Fruit fly (Drosophila melanogaster): Measurements from ENCODE around the gene CycJ.
A peak's percentile ranks its signal among the peaks of the same experiment; 100 is the strongest.

Gene CycJ

DNA sequence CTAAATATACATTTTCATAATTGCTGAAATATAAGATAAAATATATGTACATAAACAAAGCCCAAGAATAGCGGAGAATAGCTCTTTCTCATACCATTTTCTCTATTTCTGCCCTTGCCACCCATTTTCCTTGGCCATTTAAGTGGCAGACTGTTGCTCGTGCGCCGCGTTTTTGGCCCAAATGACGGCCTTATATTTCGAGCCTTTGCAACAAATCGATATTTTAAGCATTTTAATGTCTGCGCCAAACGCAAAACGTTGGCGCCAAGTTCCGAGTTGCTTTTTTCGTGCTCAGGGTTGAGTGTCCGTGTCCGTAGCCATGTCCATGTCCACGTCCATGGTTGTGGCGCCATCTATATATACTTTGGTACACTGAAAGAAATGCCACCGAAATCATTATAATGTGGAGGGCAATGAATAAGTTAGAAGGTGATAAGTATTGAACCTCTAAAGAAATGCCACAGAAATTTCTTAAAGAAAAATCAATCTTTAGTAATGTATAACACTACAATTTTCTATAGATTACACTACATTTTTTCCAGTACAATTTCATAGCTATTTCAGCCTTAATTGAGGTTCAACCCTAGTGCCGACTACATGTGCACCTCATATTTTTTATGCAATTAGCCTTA lies 26.0 kb downstream of the CycJ start (continued):
- TF ChIP-seq wor (GFP tag; IDR thresholded peaks at IDR 0.05): no peak
- no peak for TF ChIP-seq Fer3 (tag; optimal IDR thresholded peaks at IDR 0.05)
- no peak for TF ChIP-seq CG10979 (tag; optimal IDR thresholded peaks at IDR 0.05)
- 0 out of 2 replicates have a peak, but pooled peaks have one; percentile 19 for TF ChIP-seq vvl (GFP tag; IDR thresholded peaks at IDR 0.05)
- no peak for TF ChIP-seq pb (GFP tag; optimal IDR thresholded peaks at IDR 0.05)
- no peak for TF ChIP-seq C15 (GFP tag; IDR thresholded peaks at IDR 0.05)
- TF ChIP-seq wdn (GFP tag; IDR thresholded peaks at IDR 0.05): no peak
- no peak for TF ChIP-seq CG2889 (GFP tag; IDR thresholded peaks at IDR 0.05)
- TF ChIP-seq sob (GFP tag; IDR thresholded peaks at IDR 0.05): no peak
- TF ChIP-seq zf30C (GFP tag; optimal IDR thresholded peaks at IDR 0.05): no peak
- TF ChIP-seq CG13287 (GFP tag; IDR thresholded peaks at IDR 0.05; ENCODE audit: partially characterized antibody): no peak
- TF ChIP-seq ssp (GFP tag; IDR thresholded peaks at IDR 0.05): no peak
- TF ChIP-seq CG10209 (GFP tag; optimal IDR thresholded peaks at IDR 0.05): peak; percentile 25
- TF ChIP-seq CG14441 (GFP tag; IDR thresholded peaks at IDR 0.05): 0 out of 2 replicates have a peak, but pooled peaks have one; percentile 26
- TF ChIP-seq ab (GFP tag; optimal IDR thresholded peaks at IDR 0.05): no peak
- TF ChIP-seq CG2120 (GFP tag; optimal IDR thresholded peaks at IDR 0.05): peak; percentile 72
- TF ChIP-seq ATbp (GFP tag; optimal IDR thresholded peaks at IDR 0.05): no peak
- no peak for TF ChIP-seq CG4360 (GFP tag; IDR thresholded peaks at IDR 0.05)
- no peak for TF ChIP-seq CG6683 (GFP tag; optimal IDR thresholded peaks at IDR 0.05)
- TF ChIP-seq CG1647 (GFP tag; optimal IDR thresholded peaks at IDR 0.05): no peak
- TF ChIP-seq GATAe (GFP tag; conservative IDR thresholded peaks at IDR 0.05): no peak
- TF ChIP-seq HLH4C (GFP tag; IDR thresholded peaks at IDR 0.05; ENCODE audit: partially characterized antibody): no peak
- no peak for TF ChIP-seq rib (GFP tag; IDR thresholded peaks at IDR 0.05)
- TF ChIP-seq CG10274 (GFP tag; optimal IDR thresholded peaks at IDR 0.05): no peak
- TF ChIP-seq NK7.1 (GFP tag; optimal IDR thresholded peaks at IDR 0.05): no peak
- TF ChIP-seq row (GFP tag; IDR thresholded peaks at IDR 0.05): peak; percentile 65
- no peak for TF ChIP-seq Hr3 (GFP tag; optimal IDR thresholded peaks at IDR 0.05)
- no peak for TF ChIP-seq unc-4 (GFP tag; IDR thresholded peaks at IDR 0.05; ENCODE audit: partially characterized antibody)
- no peak for TF ChIP-seq Atf3 (GFP tag; optimal IDR thresholded peaks at IDR 0.05)
- TF ChIP-seq CG3407 (GFP tag; optimal IDR thresholded peaks at IDR 0.05): no peak
- no peak for TF ChIP-seq CG3995 (GFP tag; optimal IDR thresholded peaks at IDR 0.05)
- TF ChIP-seq gsb (GFP tag; IDR thresholded peaks at IDR 0.05): no peak
- TF ChIP-seq HmgZ (tag; optimal IDR thresholded peaks at IDR 0.05): no peak
- no peak for TF ChIP-seq stc (GFP tag; IDR thresholded peaks at IDR 0.05)
- no peak for TF ChIP-seq CrebB (tag; optimal IDR thresholded peaks at IDR 0.05)
- no peak for TF ChIP-seq CG42726 (GFP tag; IDR thresholded peaks at IDR 0.05; ENCODE audit: partially characterized antibody)
- TF ChIP-seq Sry-δ (GFP tag; optimal IDR thresholded peaks at IDR 0.05): no peak
- TF ChIP-seq CG4404 (GFP tag; IDR thresholded peaks at IDR 0.05): no peak
- TF ChIP-seq CG8924 (tag; optimal IDR thresholded peaks at IDR 0.05): peak; percentile 24
- TF ChIP-seq Dfd (GFP tag; optimal IDR thresholded peaks at IDR 0.05): no peak
- TF ChIP-seq gt (GFP tag; IDR thresholded peaks at IDR 0.05): no peak
- TF ChIP-seq CG6813 (GFP tag; optimal IDR thresholded peaks at IDR 0.05): no peak
- TF ChIP-seq Oli (tag; optimal IDR thresholded peaks at IDR 0.05): peak; percentile 47
- no peak for TF ChIP-seq CG16779 (GFP tag; IDR thresholded peaks at IDR 0.05)
- TF ChIP-seq CG8281 (tag; optimal IDR thresholded peaks at IDR 0.05): no peak
- TF ChIP-seq Bteb2 (GFP tag; optimal IDR thresholded peaks at IDR 0.05): peak; percentile 5
- TF ChIP-seq Mad (GFP tag; optimal IDR thresholded peaks at IDR 0.05): no peak
- no peak for TF ChIP-seq Hr78 (GFP tag; optimal IDR thresholded peaks at IDR 0.05)
- no peak for TF ChIP-seq CG7987 (GFP tag; optimal IDR thresholded peaks at IDR 0.05)
- no peak for TF ChIP-seq ash1 (GFP tag; optimal IDR thresholded peaks at IDR 0.05)
- TF ChIP-seq HHEX (GFP tag; optimal IDR thresholded peaks at IDR 0.05): no peak
